Worm (Caenorhabditis elegans) whole organism, mixed stage, embryonic: ENCODE measurements around the gene F56A8.5.
A peak's percentile ranks its signal among the peaks of the same experiment; 100 is the strongest.
"Not testable (repeated sequence)": the region's sequence is repeated elsewhere in the genome, so short reads cannot be mapped to it uniquely, and the experiment has no call there.

Source experiments
- M03D4.4 ChIP-seq: sonication (generic microtip); optimal IDR thresholded peaks from 2 replicates; lab custom pipeline; 2017; ENCODE audit warnings: mild to moderate bottlenecking, missing genetic modification characterization, missing compliant biosample characterization
- bed-3 ChIP-seq: fragments of 200-800 bp; sonication (Bioruptor generic); optimal IDR thresholded peaks from 3 replicates; lab custom pipeline; 2018; ENCODE audit warnings: mild to moderate bottlenecking, missing genetic modification characterization, moderate library complexity, missing compliant biosample characterization
- blmp-1 ChIP-seq: fragments of 150-350 bp; optimal IDR thresholded peaks from 2 replicates; lab custom pipeline; 2014; ENCODE audit warnings: missing biosample characterization, missing genetic modification characterization
- ceh-39 ChIP-seq: fragments of 150-350 bp; optimal IDR thresholded peaks from 2 replicates; lab custom pipeline; 2014; ENCODE audit warnings: missing biosample characterization, missing genetic modification characterization
- ceh-43 ChIP-seq: fragments of 200-800 bp; sonication (Bioruptor generic); optimal IDR thresholded peaks from 2 replicates; lab custom pipeline; 2018; ENCODE audit warnings: mild to moderate bottlenecking, missing genetic modification characterization, moderate library complexity, missing compliant biosample characterization
- ceh-83 ChIP-seq: fragments of 200-800 bp; sonication (Bioruptor generic); optimal IDR thresholded peaks from 2 replicates; lab custom pipeline; 2018; ENCODE audit warnings: mild to moderate bottlenecking, missing genetic modification characterization, missing compliant biosample characterization
- ces-1 ChIP-seq: fragments of 150-350 bp; optimal IDR thresholded peaks from 2 replicates; lab custom pipeline; 2014; ENCODE audit warnings: missing biosample characterization, missing genetic modification reagents, missing genetic modification characterization
- cnd-1 ChIP-seq: fragments of 200-800 bp; sonication (Bioruptor generic); optimal IDR thresholded peaks from 2 replicates; lab custom pipeline; 2018; ENCODE audit warnings: mild to moderate bottlenecking, missing genetic modification characterization, missing compliant biosample characterization
- drap-1 ChIP-seq: fragments of 200-800 bp; sonication (Bioruptor generic); optimal IDR thresholded peaks from 3 replicates; lab custom pipeline; 2018; ENCODE audit warnings: mild to moderate bottlenecking, missing genetic modification characterization, missing compliant biosample characterization
- elt-1 ChIP-seq: sonication (generic microtip); optimal IDR thresholded peaks from 2 replicates; lab custom pipeline; 2017; ENCODE audit warnings: missing genetic modification characterization, mild to moderate bottlenecking, missing compliant biosample characterization, antibody characterized with exemption, moderate library complexity, borderline replicate concordance; ENCODE audit not compliant: insufficient read depth
- elt-3 ChIP-seq: fragments of 150-350 bp; optimal IDR thresholded peaks from 2 replicates; lab custom pipeline; 2014; ENCODE audit warnings: missing biosample characterization, missing genetic modification characterization
- flh-1 ChIP-seq: fragments of 200-800 bp; sonication (Bioruptor generic); optimal IDR thresholded peaks from 2 replicates; lab custom pipeline; 2018; ENCODE audit warnings: mild to moderate bottlenecking, missing genetic modification characterization, moderate library complexity, missing compliant biosample characterization
- ham-2 ChIP-seq: fragments of 200-800 bp; sonication (Bioruptor generic); optimal IDR thresholded peaks from 2 replicates; lab custom pipeline; 2018; ENCODE audit warnings: mild to moderate bottlenecking, missing genetic modification characterization, missing compliant biosample characterization
- hlh-1 ChIP-seq: fragments of 150-350 bp; optimal IDR thresholded peaks from 2 replicates; lab custom pipeline; 2014; ENCODE audit warnings: missing biosample characterization, missing genetic modification reagents, missing genetic modification characterization
- lin-13 ChIP-seq: fragments of 150-350 bp; optimal IDR thresholded peaks from 2 replicates; lab custom pipeline; 2014; ENCODE audit warnings: missing biosample characterization, missing genetic modification characterization
- lin-32 ChIP-seq: fragments of 200-800 bp; sonication (Bioruptor generic); optimal IDR thresholded peaks from 2 replicates; lab custom pipeline; 2018; ENCODE audit warnings: mild to moderate bottlenecking, missing genetic modification characterization, missing compliant biosample characterization
- lsy-2 ChIP-seq: fragments of 150-350 bp; optimal IDR thresholded peaks from 2 replicates; lab custom pipeline; 2014; ENCODE audit warnings: missing biosample characterization, missing genetic modification characterization
- mab-5 ChIP-seq: fragments of 150-350 bp; optimal IDR thresholded peaks from 2 replicates; lab custom pipeline; 2014; ENCODE audit warnings: missing biosample characterization, missing genetic modification characterization
- mep-1 ChIP-seq: fragments of 150-350 bp; optimal IDR thresholded peaks from 2 replicates; lab custom pipeline; 2017; ENCODE audit warnings: missing biosample characterization, missing genetic modification reagents, missing genetic modification characterization, inconsistent platforms
- mls-2 ChIP-seq: sonication (generic microtip); optimal IDR thresholded peaks from 2 replicates; lab custom pipeline; 2016; ENCODE audit warnings: mild to moderate bottlenecking, missing genetic modification characterization, moderate library complexity, missing compliant biosample characterization
- nhr-12 ChIP-seq: fragments of 150-350 bp; optimal IDR thresholded peaks from 2 replicates; lab custom pipeline; 2014; ENCODE audit warnings: missing biosample characterization, missing genetic modification characterization
- nhr-2 ChIP-seq: fragments of 150-350 bp; optimal IDR thresholded peaks from 2 replicates; lab custom pipeline; 2014; ENCODE audit warnings: missing biosample characterization, missing genetic modification characterization
- nhr-237 ChIP-seq: fragments of 150-350 bp; optimal IDR thresholded peaks from 2 replicates; lab custom pipeline; 2014; ENCODE audit warnings: missing biosample characterization, missing genetic modification characterization
- nhr-28 ChIP-seq: fragments of 150-350 bp; optimal IDR thresholded peaks from 2 replicates; lab custom pipeline; 2014; ENCODE audit warnings: missing biosample characterization, missing genetic modification characterization
- nhr-76 ChIP-seq: sonication (generic microtip); optimal IDR thresholded peaks from 2 replicates; lab custom pipeline; 2017; ENCODE audit warnings: missing biosample characterization, missing genetic modification characterization
- pha-4 ChIP-seq: fragments of 150-350 bp; optimal IDR thresholded peaks from 2 replicates; lab custom pipeline; 2018; ENCODE audit warnings: missing biosample characterization, missing genetic modification reagents, missing genetic modification characterization
- sem-2 ChIP-seq: fragments of 200-800 bp; sonication (Bioruptor generic); optimal IDR thresholded peaks from 2 replicates; lab custom pipeline; 2018; ENCODE audit warnings: mild to moderate bottlenecking, missing genetic modification characterization, missing compliant biosample characterization
- snpc-4 ChIP-seq: fragments of 150-350 bp; optimal IDR thresholded peaks from 2 replicates; lab custom pipeline; 2014; ENCODE audit warnings: missing biosample characterization, missing genetic modification characterization
- sptf-1 ChIP-seq: sonication (generic microtip); optimal IDR thresholded peaks from 2 replicates; lab custom pipeline; 2017; ENCODE audit warnings: mild to moderate bottlenecking, missing genetic modification characterization, moderate library complexity, missing compliant biosample characterization
- tbx-8 ChIP-seq: fragments of 200-800 bp; sonication (Bioruptor generic); optimal IDR thresholded peaks from 2 replicates; lab custom pipeline; 2018; ENCODE audit warnings: mild to moderate bottlenecking, missing genetic modification characterization, moderate library complexity, missing compliant biosample characterization
- unc-120 ChIP-seq: sonication (generic microtip); optimal IDR thresholded peaks from 2 replicates; lab custom pipeline; 2017; ENCODE audit warnings: missing genetic modification characterization, missing compliant biosample characterization; ENCODE audit not compliant: poor library complexity, severe bottlenecking
- unc-39 ChIP-seq: fragments of 150-350 bp; optimal IDR thresholded peaks from 2 replicates; lab custom pipeline; 2014; ENCODE audit warnings: missing biosample characterization, missing genetic modification characterization
- unc-62 ChIP-seq: fragments of 150-350 bp; optimal IDR thresholded peaks from 2 replicates; lab custom pipeline; 2014; ENCODE audit warnings: missing biosample characterization, missing genetic modification reagents, missing genetic modification characterization
- zip-8 ChIP-seq: fragments of 150-350 bp; optimal IDR thresholded peaks from 2 replicates; lab custom pipeline; 2014; ENCODE audit warnings: missing biosample characterization, missing genetic modification characterization
- ztf-11 ChIP-seq: fragments of 150-350 bp; optimal IDR thresholded peaks from 2 replicates; lab custom pipeline; 2014; ENCODE audit warnings: missing biosample characterization, missing genetic modification characterization

F56A8.5 gene

ce11 chrIII:13245281-13245680 lies 20.4 kb upstream of the F56A8.5 start, which contains the start of gene Y43F4A.4:
Y43F4A.4 (plus strand) TSS chrIII:13245581.
- TF ChIP-seq nhr-2, ceh-39, zip-8 (tag; lab: Kevin White, UChicago): not testable (repeated sequence)
- TF ChIP-seq, all 35 proteins: peak for 0; not testable (repeated sequence) for 35

ce11 chrIII:13246265-13246664 lies 19.4 kb upstream of the F56A8.5 start, which contains the start of gene anoh-1:
anoh-1 (plus strand) TSS chrIII:13246565.
- TF ChIP-seq lin-13 (tag; lab: Kevin White, UChicago) = no peak
- TF ChIP-seq pha-4 = no peak
- TF ChIP-seq ceh-39 (tag; lab: Kevin White, UChicago) = no peak
- no peak for TF ChIP-seq nhr-237 (tag; lab: Kevin White, UChicago)
- TF ChIP-seq elt-1 (tag; lab: Kevin White, UChicago) = no peak
- no peak for TF ChIP-seq sptf-1 (tag; lab: Kevin White, UChicago)
- TF ChIP-seq tbx-8 (GFP tag; lab: Kevin White, UChicago) = no peak
- no peak for TF ChIP-seq nhr-76 (tag; lab: Kevin White, UChicago)
- no peak for TF ChIP-seq mls-2 (tag; lab: Kevin White, UChicago)
- TF ChIP-seq sem-2 (GFP tag; lab: Kevin White, UChicago) = no peak
- no peak for TF ChIP-seq ham-2 (GFP tag; lab: Kevin White, UChicago)
- no peak for TF ChIP-seq bed-3
- no peak for TF ChIP-seq snpc-4 (tag; lab: Kevin White, UChicago)
- no peak for TF ChIP-seq ces-1 (GFP tag; lab: Kevin White, UChicago)
- TF ChIP-seq ceh-43 (GFP tag; lab: Kevin White, UChicago) = no peak

DNA sequence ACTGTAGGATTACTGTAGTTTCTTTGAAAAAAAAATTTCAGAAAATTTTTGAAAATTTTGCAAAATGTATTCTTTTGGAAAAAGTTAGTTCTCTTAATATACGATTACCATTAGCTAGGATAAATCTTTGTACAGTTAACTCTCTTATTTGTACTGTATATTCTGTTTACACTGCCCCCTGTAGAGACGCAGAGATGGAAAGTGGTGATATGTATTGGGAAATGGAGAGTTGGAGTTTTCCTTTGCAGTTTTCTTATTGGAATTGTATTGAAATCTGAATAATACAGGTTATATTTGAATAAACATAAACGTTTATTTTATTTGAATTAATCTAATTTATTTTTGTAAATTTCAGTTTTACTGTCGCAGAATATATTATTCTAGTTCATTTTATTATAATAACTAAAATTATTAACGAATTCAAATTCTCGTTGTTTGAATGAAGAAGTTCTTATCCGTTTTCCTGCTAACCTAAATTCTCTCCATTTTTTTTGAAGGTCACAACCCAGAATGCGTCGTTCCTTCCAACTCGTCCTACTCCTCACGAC lies 11.4 kb upstream of the F56A8.5 start, which contains the start of gene F56A8.9:
Gene F56A8.9, plus strand, starts transcription at position 498 of the 548 bp plus-strand sequence.
- peak; percentile 45 for TF ChIP-seq pha-4
- no peak for TF ChIP-seq M03D4.4 (tag; lab: Kevin White, UChicago)

DNA sequence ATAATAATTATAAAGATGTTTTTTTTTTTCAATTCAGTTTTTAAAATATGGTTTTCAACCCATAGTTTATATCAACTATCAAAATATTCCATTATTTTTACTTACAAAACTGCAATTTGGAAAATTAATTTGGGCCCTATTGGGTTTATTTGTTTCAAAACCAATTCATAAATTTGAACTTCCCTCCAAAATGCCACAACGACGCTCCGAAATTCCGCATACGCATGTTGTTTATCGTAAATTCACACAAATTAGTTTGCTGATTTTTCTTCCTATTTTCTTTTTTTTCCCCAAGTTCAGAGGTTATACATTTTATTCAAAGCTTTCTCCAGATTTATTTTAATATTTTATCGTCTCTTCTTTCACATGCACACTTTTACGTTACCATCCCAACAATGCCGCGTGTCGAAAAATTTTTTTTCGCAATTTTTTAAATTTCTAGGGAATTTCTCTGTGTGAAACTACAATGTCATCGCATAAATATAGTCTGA lies 9.2 kb upstream of the F56A8.5 start, which contains the start of gene F56A8.3:
Gene F56A8.3, plus strand, starts transcription at position 441 of the 491 bp plus-strand sequence.
- TF ChIP-seq ztf-11 (tag; lab: Kevin White, UChicago) (no peak), nhr-2 (tag; lab: Kevin White, UChicago) (no peak), nhr-237 (tag; lab: Kevin White, UChicago) (peak; percentile 13), mab-5 (peak; percentile 35), cnd-1 (tag; lab: Kevin White, UChicago) (no peak), elt-1 (tag; lab: Kevin White, UChicago) (no peak), ceh-39 (tag; lab: Kevin White, UChicago) (no peak), nhr-28 (tag; lab: Kevin White, UChicago) (no peak), tbx-8 (GFP tag; lab: Kevin White, UChicago) (no peak), bed-3 (no peak), nhr-12 (tag; lab: Kevin White, UChicago) (no peak), mls-2 (tag; lab: Kevin White, UChicago) (no peak), sem-2 (GFP tag; lab: Kevin White, UChicago) (no peak), unc-62 (GFP tag; lab: Kevin White, UChicago) (no peak), drap-1 (GFP tag; lab: Kevin White, UChicago) (no peak), blmp-1 (tag; lab: Kevin White, UChicago) (no peak), snpc-4 (tag; lab: Kevin White, UChicago) (no peak), elt-3 (no peak), ces-1 (GFP tag; lab: Kevin White, UChicago) (peak; percentile 36), M03D4.4 (tag; lab: Kevin White, UChicago) (no peak), zip-8 (tag; lab: Kevin White, UChicago) (no peak), nhr-76 (tag; lab: Kevin White, UChicago) (no peak), ceh-83 (GFP tag; lab: Kevin White, UChicago) (no peak), mep-1 (tag; lab: Kevin White, UChicago) (peak; percentile 3), ham-2 (GFP tag; lab: Kevin White, UChicago) (no peak), lsy-2 (tag; lab: Kevin White, UChicago) (peak; percentile 14), pha-4 (peak; percentile 51), unc-39 (no peak), sptf-1 (tag; lab: Kevin White, UChicago) (peak; percentile 7), hlh-1 (peak; percentile 35), unc-120 (no peak), ceh-43 (GFP tag; lab: Kevin White, UChicago) (no peak), flh-1 (GFP tag; lab: Kevin White, UChicago) (no peak), lin-32 (no peak), lin-13 (tag; lab: Kevin White, UChicago) (no peak)
- TF ChIP-seq, all 35 proteins: peak for 8
